Fruit fly (Drosophila melanogaster) whole organism, embryonic: ENCODE measurements around the gene MED28.

Experiments
- BtbVII ChIP-seq: fragments of 200-800 bp; sonication (Bioruptor generic); optimal IDR thresholded peaks from 3 replicates; lab custom pipeline; 2017; ENCODE audit warnings: missing biosample characterization, mild to moderate bottlenecking, missing genetic modification characterization
- CG10565 ChIP-seq: fragments of 200-800 bp; sonication (Bioruptor generic); optimal IDR thresholded peaks from 3 replicates; lab custom pipeline; 2016; ENCODE audit warnings: missing biosample characterization, mild to moderate bottlenecking, missing genetic modification characterization
- CG11723 ChIP-seq: fragments of 200-800 bp; sonication (Bioruptor generic); optimal IDR thresholded peaks from 2 replicates; lab custom pipeline; 2017; ENCODE audit warnings: missing biosample characterization, mild to moderate bottlenecking, missing genetic modification characterization
- CG12104 ChIP-seq: fragments of 200-800 bp; sonication (Bioruptor generic); optimal IDR thresholded peaks from 3 replicates; lab custom pipeline; 2016; ENCODE audit warnings: missing biosample characterization, missing genetic modification characterization
- CG12236 ChIP-seq: fragments of 200-800 bp; sonication (Bioruptor generic); optimal IDR thresholded peaks from 2 replicates; lab custom pipeline; 2016; ENCODE audit warnings: missing biosample characterization, missing genetic modification characterization
- CG12391 ChIP-seq: fragments of 200-800 bp; sonication (Bioruptor generic); optimal IDR thresholded peaks from 3 replicates; lab custom pipeline; 2018; ENCODE audit warnings: missing biosample characterization, mild to moderate bottlenecking, missing genetic modification characterization, moderate library complexity
- CG15073 ChIP-seq: fragments of 200-800 bp; sonication (Bioruptor generic); optimal IDR thresholded peaks from 2 replicates; lab custom pipeline; 2016; ENCODE audit warnings: missing biosample characterization, missing genetic modification characterization
- CG1603 ChIP-seq: fragments of 200-800 bp; sonication (Bioruptor generic); optimal IDR thresholded peaks from 2 replicates; lab custom pipeline; 2019; ENCODE audit warnings: missing biosample characterization, mild to moderate bottlenecking, missing genetic modification characterization, moderate library complexity
- CG16815 ChIP-seq: fragments of 200-800 bp; sonication (Bioruptor generic); optimal IDR thresholded peaks from 3 replicates; lab custom pipeline; 2017; ENCODE audit warnings: missing biosample characterization, mild to moderate bottlenecking, missing genetic modification characterization
- CG18262 ChIP-seq: fragments of 200-800 bp; optimal IDR thresholded peaks from 3 replicates; lab custom pipeline; 2019; ENCODE audit warnings: missing biosample characterization, mild to moderate bottlenecking, missing genetic modification characterization, moderate library complexity
- CG3726 ChIP-seq: fragments of 200-800 bp; sonication (Bioruptor generic); IDR thresholded peaks from 3 replicates; pipeline ENCODE4, ENCODE4 v1.3.6; 2022; ENCODE audit warnings: missing biosample characterization, missing genetic modification characterization
- CG4424 ChIP-seq: fragments of 200-800 bp; sonication (Bioruptor generic); optimal IDR thresholded peaks from 3 replicates; lab custom pipeline; 2016; ENCODE audit warnings: missing biosample characterization, missing genetic modification characterization
- CG5953 ChIP-seq: fragments of 200-800 bp; sonication (Bioruptor generic); IDR thresholded peaks from 2 replicates; pipeline ENCODE4 v1.3.6; 2022; ENCODE audit warnings: missing biosample characterization, missing genetic modification characterization
- CG6689 ChIP-seq: fragments of 200-800 bp; sonication (Bioruptor generic); IDR thresholded peaks from 2 replicates; pipeline ENCODE4 v1.3.6; 2022; ENCODE audit warnings: missing biosample characterization, missing genetic modification characterization
- CG7556 ChIP-seq: fragments of 200-800 bp; sonication (Bioruptor generic); optimal IDR thresholded peaks from 2 replicates; lab custom pipeline; 2017; ENCODE audit warnings: missing biosample characterization, mild to moderate bottlenecking, missing genetic modification characterization
- CG7987 ChIP-seq: fragments of 200-800 bp; sonication (Bioruptor generic); optimal IDR thresholded peaks from 2 replicates; lab custom pipeline; 2018; ENCODE audit warnings: missing biosample characterization, mild to moderate bottlenecking, missing genetic modification characterization, moderate library complexity
- CG8359 ChIP-seq: fragments of 200-800 bp; sonication (Bioruptor generic); optimal IDR thresholded peaks from 2 replicates; lab custom pipeline; 2017; ENCODE audit warnings: missing biosample characterization, mild to moderate bottlenecking, missing genetic modification characterization, borderline replicate concordance
- CG8478 ChIP-seq: fragments of >200 bp; optimal IDR thresholded peaks from 2 replicates; lab custom pipeline; 2018
- CG8944 ChIP-seq: fragments of 200-800 bp; sonication (Bioruptor generic); optimal IDR thresholded peaks from 3 replicates; lab custom pipeline; 2016; ENCODE audit warnings: missing biosample characterization, missing genetic modification characterization
- Camta ChIP-seq: fragments of 200-800 bp; sonication (Bioruptor generic); optimal IDR thresholded peaks from 2 replicates; lab custom pipeline; 2016; ENCODE audit warnings: missing biosample characterization, missing genetic modification characterization
- Gug ChIP-seq: fragments of 200-800 bp; sonication (Bioruptor generic); IDR thresholded peaks from 4 replicates; pipeline ENCODE4 v1.3.6; 2022; ENCODE audit warnings: missing biosample characterization, missing genetic modification characterization
- HLH3B ChIP-seq: fragments of 200-800 bp; sonication (Bioruptor generic); IDR thresholded peaks from 2 replicates; pipeline ENCODE4 v1.3.6; 2022; ENCODE audit warnings: missing biosample characterization, missing genetic modification characterization
- Lim3 ChIP-seq: fragments of 200-800 bp; sonication (Bioruptor generic); IDR thresholded peaks from 2 replicates; pipeline ENCODE4 v1.3.6; 2022; ENCODE audit warnings: missing biosample characterization, missing genetic modification characterization
- Lpt ChIP-seq: fragments of >200 bp; optimal IDR thresholded peaks from 2 replicates; lab custom pipeline; 2018; ENCODE audit warnings: missing biosample characterization, missing genetic modification characterization
- Mrtf ChIP-seq: fragments of 200-800 bp; sonication (Bioruptor generic); IDR thresholded peaks from 3 replicates; pipeline ENCODE4 v1.3.6; 2022; ENCODE audit warnings: missing biosample characterization, missing genetic modification characterization
- Ravus ChIP-seq: fragments of 200-800 bp; sonication (Bioruptor generic); IDR thresholded peaks from 2 replicates; pipeline ENCODE4 v1.3.6; 2022; ENCODE audit warnings: missing biosample characterization, missing genetic modification characterization
- Sry-β ChIP-seq: fragments of 200-800 bp; sonication (Bioruptor generic); optimal IDR thresholded peaks from 2 replicates; lab custom pipeline; 2018; ENCODE audit warnings: missing biosample characterization, mild to moderate bottlenecking, missing genetic modification characterization, moderate library complexity
- TFAM ChIP-seq: fragments of 200-800 bp; sonication (Bioruptor generic); optimal IDR thresholded peaks from 2 replicates; lab custom pipeline; 2017; ENCODE audit warnings: missing biosample characterization, missing genetic modification characterization, inconsistent platforms
- Xrp1 ChIP-seq: fragments of 200-800 bp; sonication (Bioruptor generic); IDR thresholded peaks from 2 replicates; pipeline ENCODE4 v1.3.6; 2022; ENCODE audit warnings: missing biosample characterization, missing genetic modification characterization
- bcd ChIP-seq: fragments of 200-800 bp; sonication (Bioruptor generic); optimal IDR thresholded peaks from 2 replicates; lab custom pipeline; 2017; ENCODE audit warnings: missing biosample characterization, mild to moderate bottlenecking, missing genetic modification characterization
- br ChIP-seq: fragments of >200 bp; optimal IDR thresholded peaks from 2 replicates; lab custom pipeline; 2017
- cad ChIP-seq: fragments of >200 bp; optimal IDR thresholded peaks from 2 replicates; lab custom pipeline; 2017; ENCODE audit warnings: missing biosample characterization, missing genetic modification characterization
- chinmo ChIP-seq: fragments of 200-800 bp; sonication (Bioruptor generic); IDR thresholded peaks from 4 replicates; pipeline ENCODE4 v1.3.6; 2022; ENCODE audit warnings: missing biosample characterization, missing genetic modification characterization; ENCODE audit not compliant: partially characterized antibody
- crc ChIP-seq: fragments of 200-800 bp; sonication (Bioruptor generic); optimal IDR thresholded peaks from 2 replicates; lab custom pipeline; 2016; ENCODE audit warnings: missing biosample characterization, missing genetic modification characterization
- dpn ChIP-seq, 2 experiments: fragments of 200-800 bp; sonication (Bioruptor generic); optimal IDR thresholded peaks; 3 replicates each; lab custom pipeline; 2016; ENCODE audit warnings: missing biosample characterization in 2 of 2, missing genetic modification characterization in 2 of 2
- fd96Cb ChIP-seq: fragments of 200-800 bp; sonication (Bioruptor generic); optimal IDR thresholded peaks from 2 replicates; lab custom pipeline; 2018; ENCODE audit warnings: missing biosample characterization, mild to moderate bottlenecking, missing genetic modification characterization, moderate library complexity
- gro ChIP-seq: fragments of 200-800 bp; sonication (Bioruptor generic); optimal IDR thresholded peaks from 2 replicates; lab custom pipeline; 2016; ENCODE audit warnings: missing biosample characterization, missing genetic modification characterization
- gsb-n ChIP-seq: fragments of 200-800 bp; sonication (Bioruptor generic); optimal IDR thresholded peaks from 3 replicates; lab custom pipeline; 2018; ENCODE audit warnings: missing biosample characterization, mild to moderate bottlenecking, missing genetic modification characterization
- ham ChIP-seq: fragments of 200-800 bp; sonication (Bioruptor generic); IDR thresholded peaks from 2 replicates; pipeline ENCODE4 v1.3.6; 2022; ENCODE audit warnings: missing biosample characterization, missing genetic modification characterization
- hbn ChIP-seq: fragments of 200-800 bp; sonication (Bioruptor generic); IDR thresholded peaks from 2 replicates; pipeline ENCODE4 v1.3.6; 2022; ENCODE audit warnings: missing biosample characterization, missing genetic modification characterization; ENCODE audit not compliant: partially characterized antibody
- nmo ChIP-seq: fragments of 200-800 bp; sonication (Bioruptor generic); optimal IDR thresholded peaks from 2 replicates; lab custom pipeline; 2018; ENCODE audit warnings: missing biosample characterization, mild to moderate bottlenecking, missing genetic modification characterization, moderate library complexity
- oc ChIP-seq: fragments of 200-800 bp; sonication (Bioruptor generic); optimal IDR thresholded peaks from 2 replicates; lab custom pipeline; 2018; ENCODE audit warnings: missing biosample characterization, mild to moderate bottlenecking, missing genetic modification characterization, moderate library complexity
- odd ChIP-seq: fragments of 200-800 bp; sonication (Bioruptor generic); optimal IDR thresholded peaks from 2 replicates; lab custom pipeline; 2017; ENCODE audit warnings: missing biosample characterization, mild to moderate bottlenecking, missing genetic modification characterization
- pan ChIP-seq, 4 experiments: fragments of >200 bp in 3 of 4; fragments of 200-800 bp in 1 of 4; sonication (Bioruptor generic) in 1 of 4; optimal IDR thresholded peaks in 3 of 4; IDR thresholded peaks in 1 of 4; 2 replicates each; pipeline versions ENCODE4 v1.3.6 to Lab custom; 2017 to 2022; ENCODE audit warnings: missing biosample characterization in 2 of 4, missing genetic modification characterization in 2 of 4, mixed read lengths in 1 of 4
- prd ChIP-seq, 3 experiments: fragments of >200 bp in 2 of 3; fragments of 200-800 bp in 1 of 3; sonication (Bioruptor generic) in 1 of 3; optimal IDR thresholded peaks in 2 of 3; IDR thresholded peaks in 1 of 3; 2 replicates in 2 of 3; 3 replicates in 1 of 3; pipeline versions ENCODE4 v1.3.6 to Lab custom; 2017 to 2022; ENCODE audit warnings: missing biosample characterization in 1 of 3, missing genetic modification characterization in 1 of 3
- psq ChIP-seq: fragments of 200-800 bp; sonication (Bioruptor generic); optimal IDR thresholded peaks from 2 replicates; lab custom pipeline; 2017; ENCODE audit warnings: missing biosample characterization, missing genetic modification characterization
- sens ChIP-seq: fragments of 200-800 bp; sonication (Bioruptor generic); peaks from one replicate; lab custom pipeline; 2016; ENCODE audit warnings: missing biosample characterization, missing genetic modification characterization
- slbo ChIP-seq: fragments of 200-800 bp; sonication (Bioruptor generic); IDR thresholded peaks from 2 replicates; pipeline ENCODE4 v1.3.6; 2022; ENCODE audit warnings: missing biosample characterization, missing genetic modification characterization
- tna ChIP-seq: fragments of 200-800 bp; sonication (Bioruptor generic); IDR thresholded peaks from 2 replicates; pipeline ENCODE4 v1.3.6; 2022; ENCODE audit warnings: missing biosample characterization, missing genetic modification characterization; ENCODE audit not compliant: partially characterized antibody
- tup ChIP-seq: fragments of 200-800 bp; sonication (Bioruptor generic); optimal IDR thresholded peaks from 2 replicates; lab custom pipeline; 2016; ENCODE audit warnings: missing biosample characterization, mild to moderate bottlenecking, missing genetic modification characterization, moderate library complexity
- unc-4 ChIP-seq: fragments of 200-800 bp; sonication (Bioruptor generic); IDR thresholded peaks from 2 replicates; pipeline ENCODE4 v1.3.6; 2022; ENCODE audit warnings: missing biosample characterization, missing genetic modification characterization; ENCODE audit not compliant: partially characterized antibody

Gene MED28

dm6 chr3R:25448318-25448717 lies 28.5 kb upstream of the MED28 start:
- TF ChIP-seq CG16815 (GFP tag; lab: Kevin White, UChicago), result no peak
- no peak for TF ChIP-seq Camta (GFP tag; lab: Kevin White, UChicago)
- TF ChIP-seq CG6689, result no peak; the same call in 1 of the 2 replicates
- no peak for TF ChIP-seq bcd
- no peak for TF ChIP-seq odd
- TF ChIP-seq CG4424 (GFP tag; lab: Kevin White, UChicago), result no peak
- TF ChIP-seq Mrtf, result no peak
- no peak for TF ChIP-seq CG7987 (GFP tag; lab: Kevin White, UChicago)
- TF ChIP-seq CG7556, result peak; percentile 11
- TF ChIP-seq tna (GFP tag; lab: Robert Waterston, UW), result no peak
- peak; percentile 11 for TF ChIP-seq nmo
- no peak for TF ChIP-seq oc
- peak; percentile 18; the same call in 1 of the 2 replicates for TF ChIP-seq HLH3B (GFP tag; lab: Robert Waterston, UW)
- no peak for TF ChIP-seq CG3726 (GFP tag; lab: Robert Waterston, UW)
- TF ChIP-seq CG8359 (GFP tag; lab: Kevin White, UChicago), result no peak
- TF ChIP-seq CG10565, result no peak
- no peak for TF ChIP-seq CG5953 (GFP tag; lab: Robert Waterston, UW)
- no peak for TF ChIP-seq gsb-n
- no peak for TF ChIP-seq Sry-β (GFP tag; lab: Kevin White, UChicago)
- no peak for TF ChIP-seq gro
- TF ChIP-seq CG11723 (GFP tag; lab: Kevin White, UChicago), result no peak
- no peak for TF ChIP-seq prd (optimal IDR thresholded peaks at IDR 0.05; lab: Kevin White, UChicago)
- no peak for TF ChIP-seq prd (GFP tag; IDR thresholded peaks at IDR 0.05; lab: Robert Waterston, UW)
- TF ChIP-seq CG12104 (GFP tag; lab: Kevin White, UChicago), result no peak
- TF ChIP-seq slbo (GFP tag; lab: Robert Waterston, UW), result no peak
- TF ChIP-seq Gug, result no peak
- no peak for TF ChIP-seq TFAM (GFP tag; lab: Kevin White, UChicago)
- TF ChIP-seq fd96Cb (tag; lab: Kevin White, UChicago), result no peak
- no peak for TF ChIP-seq hbn
- TF ChIP-seq chinmo (GFP tag; lab: Robert Waterston, UW), result 0 out of 4 replicates have a peak, but pooled peaks have one; percentile 12
- TF ChIP-seq br, result no peak
- TF ChIP-seq dpn (GFP tag; optimal IDR thresholded peaks at IDR 0.05; lab: Kevin White, UChicago), result peak in 1 of 2 experiments; percentile 9
- no peak for TF ChIP-seq unc-4 (GFP tag; lab: Robert Waterston, UW)
- no peak for TF ChIP-seq tup (GFP tag; lab: Kevin White, UChicago)
- no peak for TF ChIP-seq Ravus (GFP tag; lab: Robert Waterston, UW)
- TF ChIP-seq Lim3 (GFP tag; lab: Robert Waterston, UW), result no peak
- peak; percentile 19 for TF ChIP-seq CG1603 (tag; lab: Kevin White, UChicago)
- TF ChIP-seq CG18262 (tag; lab: Kevin White, UChicago), result no peak
- peak; percentile 72 for TF ChIP-seq sens (GFP tag; lab: Kevin White, UChicago)
- TF ChIP-seq psq (GFP tag; lab: Kevin White, UChicago), result no peak
- TF ChIP-seq CG8944 (GFP tag; lab: Kevin White, UChicago), result no peak
- no peak for TF ChIP-seq CG12236 (GFP tag; lab: Kevin White, UChicago)
- no peak for TF ChIP-seq Lpt (GFP tag; lab: Kevin White, UChicago)
- no peak for TF ChIP-seq cad (GFP tag; lab: Kevin White, UChicago)
- TF ChIP-seq CG8478 (lab: Kevin White, UChicago), result no peak
- TF ChIP-seq ham (GFP tag; lab: Robert Waterston, UW), result no peak
- TF ChIP-seq crc (GFP tag; lab: Kevin White, UChicago), result no peak
- TF ChIP-seq CG12391 (tag; lab: Kevin White, UChicago), result no peak
- no peak for TF ChIP-seq CG15073 (GFP tag; lab: Kevin White, UChicago)
- TF ChIP-seq BtbVII (GFP tag; lab: Kevin White, UChicago), result no peak
- TF ChIP-seq Xrp1 (GFP tag; lab: Robert Waterston, UW), result 0 out of 2 replicates have a peak, but pooled peaks have one; percentile 10
- TF ChIP-seq pan (optimal IDR thresholded peaks at IDR 0.05; lab: Kevin White, UChicago), result no peak
- peak in 1 of 2 experiments; percentile 34 for TF ChIP-seq pan (GFP tag; optimal IDR thresholded peaks at IDR 0.05 in 1 of 2, IDR thresholded peaks at IDR 0.05 in 1 of 2)
